Fruit fly (Drosophila melanogaster): Measurements from ENCODE around the gene Tob.

DNA sequence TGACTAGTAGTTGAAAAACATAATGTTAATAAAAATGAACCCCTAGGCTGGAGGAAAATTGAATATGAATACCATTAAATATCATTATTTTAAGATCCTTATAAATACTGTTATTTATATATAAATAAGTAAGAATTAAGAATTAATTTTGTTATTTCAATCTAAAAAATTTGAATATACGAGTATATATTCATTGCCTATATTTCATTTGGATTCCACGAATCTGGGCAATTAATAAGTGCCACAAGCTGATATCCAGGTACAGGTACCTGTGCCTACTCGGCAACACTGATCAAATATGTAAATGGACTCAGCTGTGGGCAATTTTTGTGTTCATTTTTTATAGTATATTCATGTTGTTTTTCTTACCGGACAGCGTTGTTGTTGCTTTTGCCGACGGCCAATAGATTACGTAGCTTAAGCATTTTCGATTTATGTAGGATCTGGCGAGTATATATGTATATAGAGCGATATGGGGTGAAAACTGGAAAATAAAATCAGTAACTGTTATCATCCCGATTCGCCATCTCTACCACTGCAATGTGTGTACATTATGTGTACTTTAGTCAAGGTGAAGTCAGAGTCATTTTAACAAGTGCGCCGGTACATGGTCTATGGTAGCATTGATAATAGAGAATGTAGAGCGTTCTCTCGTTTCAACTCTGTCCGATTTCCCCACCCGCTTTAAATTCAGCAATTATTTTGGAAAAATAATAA is 18.5 kb downstream of the Tob start:
- TF ChIP-seq br (GFP tag; optimal IDR thresholded peaks at IDR 0.05) (no peak), psq (GFP tag; optimal IDR thresholded peaks at IDR 0.05) (no peak), Abd-B (GFP tag; optimal IDR thresholded peaks at IDR 0.05) (no peak), usp (GFP tag; optimal IDR thresholded peaks at IDR 0.05) (no peak), Dfd (GFP tag; optimal IDR thresholded peaks at IDR 0.05) (no peak), dl (GFP tag; optimal IDR thresholded peaks at IDR 0.05; ENCODE audit: insufficient read depth in 1 of 2, partially characterized antibody in 2 of 2) (no peak), CrebA (GFP tag; optimal IDR thresholded peaks at IDR 0.05; ENCODE audit: borderline replicate concordance) (no peak)
